Fruit fly (Drosophila melanogaster): ENCODE data around the gene phu.

The phu gene

DNA sequence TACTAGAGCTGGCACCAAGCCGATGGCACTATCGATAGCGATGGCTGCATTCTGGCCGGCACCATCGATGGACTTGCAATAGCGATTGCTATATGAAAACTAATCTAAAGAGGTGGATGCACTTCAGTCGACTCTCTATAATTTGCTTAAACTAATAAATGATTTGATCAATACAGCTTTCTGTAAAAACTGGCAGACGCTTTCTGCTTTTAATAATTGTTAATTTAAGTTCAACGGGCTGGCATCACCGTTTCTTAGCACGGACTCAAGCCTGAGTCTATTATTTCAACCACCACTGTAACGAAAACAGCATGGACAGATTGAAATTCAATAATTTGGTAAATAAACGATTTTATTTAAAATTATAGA is 18.4 kb downstream of the phu start, which contains the start of the genes Ras85D and Rlb1 (continued):
- TF ChIP-seq CG8290 (GFP tag; optimal IDR thresholded peaks at IDR 0.05) (peak; percentile 70), CG8290 (tag; optimal IDR thresholded peaks at IDR 0.05) (peak in 1 of 2 experiments; percentile 62), CG17359 (tag; optimal IDR thresholded peaks at IDR 0.05) (peak; percentile 50), Antp (GFP tag; optimal IDR thresholded peaks at IDR 0.05) (peak; percentile 87)

DNA sequence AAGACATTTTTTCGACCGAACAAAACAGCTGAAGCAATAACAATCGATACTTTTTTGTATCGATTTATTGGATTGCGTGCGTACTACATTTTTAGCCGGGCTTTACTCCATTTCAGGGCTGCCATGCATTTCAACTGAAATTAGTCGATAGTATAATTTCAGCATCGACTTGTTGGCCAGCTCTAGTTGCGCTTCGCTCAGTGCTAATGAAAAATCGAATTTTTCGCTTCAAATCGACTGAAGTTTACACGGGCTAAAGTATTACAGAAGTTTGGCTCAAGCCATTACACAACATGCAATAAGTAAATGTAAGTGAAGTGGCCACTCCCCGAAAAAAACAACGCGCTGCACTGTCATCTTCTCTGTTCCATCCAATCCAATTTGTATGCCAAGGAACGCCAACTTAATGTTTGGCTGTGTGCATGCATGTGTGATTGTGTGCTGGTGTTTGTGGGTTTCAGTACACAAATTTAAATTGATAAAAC is 21.3 kb downstream of the phu start, which contains the start of the genes mRpL47, CG8176 and Kdm3:
Gene mRpL47, minus strand, starts transcription at position 49 of the 485 bp plus-strand sequence.
Gene CG8176, plus strand, starts transcription at position 148 of the 485 bp plus-strand sequence.
Gene Kdm3, plus strand, starts transcription at position 148 of the 485 bp plus-strand sequence.
- TF ChIP-seq Fer1 (GFP tag; optimal IDR thresholded peaks at IDR 0.05) (peak; percentile 51), seq (GFP tag; IDR thresholded peaks at IDR 0.05) (no peak), CG4360 (GFP tag; IDR thresholded peaks at IDR 0.05) (no peak), CG11456 (GFP tag; IDR thresholded peaks at IDR 0.05) (no peak), Opbp (GFP tag; IDR thresholded peaks at IDR 0.05; ENCODE audit: partially characterized antibody) (no peak), nom (GFP tag; optimal IDR thresholded peaks at IDR 0.05) (no peak), tll (GFP tag; optimal IDR thresholded peaks at IDR 0.05) (no peak), dpn (GFP tag; optimal IDR thresholded peaks at IDR 0.05) (peak; percentile 78), CG9215 (GFP tag; IDR thresholded peaks at IDR 0.05) (no peak), abd-A (tag; optimal IDR thresholded peaks at IDR 0.05) (no peak), CG3065 (GFP tag; optimal IDR thresholded peaks at IDR 0.05) (no peak), bsh (GFP tag; optimal IDR thresholded peaks at IDR 0.05) (peak in 1 of 2 experiments; percentile 13), D19B (GFP tag; optimal IDR thresholded peaks at IDR 0.05) (no peak), pb (GFP tag; optimal IDR thresholded peaks at IDR 0.05) (peak; percentile 33), Vsx1 (GFP tag; optimal IDR thresholded peaks at IDR 0.05) (no peak), otp (GFP tag; IDR thresholded peaks at IDR 0.05) (no peak), Gug (GFP tag; IDR thresholded peaks at IDR 0.05) (peak; percentile 81; the same call in 3 of the 4 replicates), disco-r (GFP tag; optimal IDR thresholded peaks at IDR 0.05) (peak; percentile 15), stc (GFP tag; IDR thresholded peaks at IDR 0.05) (no peak), CG17829 (tag; optimal IDR thresholded peaks at IDR 0.05) (peak; percentile 82), onecut (GFP tag; IDR thresholded peaks at IDR 0.05) (peak; percentile 91), CG7357 (GFP tag; IDR thresholded peaks at IDR 0.05) (no peak), CG32767 (GFP tag; IDR thresholded peaks at IDR 0.05) (no peak), shn (GFP tag; optimal IDR thresholded peaks at IDR 0.05) (peak; percentile 79), Max (GFP tag; optimal IDR thresholded peaks at IDR 0.05) (peak; percentile 13), CG11247 (GFP tag; IDR thresholded peaks at IDR 0.05) (no peak), CG8765 (GFP tag; IDR thresholded peaks at IDR 0.05) (no peak), CG1529 (GFP tag; optimal IDR thresholded peaks at IDR 0.05) (no peak), bbx (GFP tag; IDR thresholded peaks at IDR 0.05; ENCODE audit: partially characterized antibody) (no peak), Dll (GFP tag; IDR thresholded peaks at IDR 0.05; ENCODE audit: partially characterized antibody) (no peak), NfI (GFP tag; optimal IDR thresholded peaks at IDR 0.05) (peak; percentile 61), unc-4 (GFP tag; IDR thresholded peaks at IDR 0.05; ENCODE audit: partially characterized antibody) (no peak), CG8290 (GFP tag; optimal IDR thresholded peaks at IDR 0.05) (no peak), CG8290 (tag; optimal IDR thresholded peaks at IDR 0.05) (peak in 1 of 2 experiments; percentile 95), CG12769 (tag; optimal IDR thresholded peaks at IDR 0.05) (peak; percentile 83), Tbp (GFP tag; optimal IDR thresholded peaks at IDR 0.05) (no peak), ind (GFP tag; optimal IDR thresholded peaks at IDR 0.05) (peak; percentile 61), CG11093 (GFP tag; IDR thresholded peaks at IDR 0.05) (no peak; the same call in 2 of the 3 replicates), CG13624 (GFP tag; optimal IDR thresholded peaks at IDR 0.05) (peak; percentile 77), Doc3 (GFP tag; IDR thresholded peaks at IDR 0.05; ENCODE audit: partially characterized antibody) (no peak), CG12219 (GFP tag; optimal IDR thresholded peaks at IDR 0.05) (no peak), Dek (tag; optimal IDR thresholded peaks at IDR 0.05) (peak; percentile 66), CG9797 (GFP tag; optimal IDR thresholded peaks at IDR 0.05) (peak; percentile 81), fd3F (GFP tag; optimal IDR thresholded peaks at IDR 0.05) (no peak), CG6272 (GFP tag; IDR thresholded peaks at IDR 0.05) (peak; percentile 73), Pdp1 (GFP tag; optimal IDR thresholded peaks at IDR 0.05) (peak; percentile 64 to 97)
